Worm (Caenorhabditis elegans) whole organism, L4 larva: ENCODE results near the gene aqp-2.
A peak's percentile ranks its signal among the peaks of the same experiment; 100 is the strongest.

ENCODE experiments used
- D1046.2 ChIP-seq: fragments of 200-800 bp; sonication (Bioruptor generic); IDR thresholded peaks from 2 replicates; pipeline ENCODE4 v1.3.6; 2022; ENCODE audit warnings: missing genetic modification characterization, missing compliant biosample characterization
- F49E8.2 ChIP-seq: sonication (generic microtip); optimal IDR thresholded peaks from 2 replicates; lab custom pipeline; 2016; ENCODE audit warnings: missing compliant biosample characterization, mild to moderate bottlenecking, missing genetic modification characterization, borderline replicate concordance
- Y105C5A.15 ChIP-seq: fragments of 200-800 bp; sonication (Bioruptor generic); IDR thresholded peaks from 2 replicates; pipeline ENCODE4 v1.3.6; 2022; ENCODE audit warnings: missing genetic modification characterization, missing compliant biosample characterization
- Y5F2A.4 ChIP-seq: fragments of 200-800 bp; sonication (Bioruptor generic); optimal IDR thresholded peaks from 2 replicates; lab custom pipeline; 2018; ENCODE audit warnings: mild to moderate bottlenecking, missing genetic modification characterization, missing compliant biosample characterization
- aha-1 ChIP-seq: fragments of 150-350 bp; peaks from one replicate; lab custom pipeline; 2014; ENCODE audit warnings: missing biosample characterization, missing genetic modification characterization
- aly-2 ChIP-seq: sonication (generic microtip); optimal IDR thresholded peaks from 2 replicates; lab custom pipeline; 2018; ENCODE audit warnings: missing biosample characterization, missing genetic modification characterization
- ceh-44 ChIP-seq: fragments of 200-800 bp; sonication (Bioruptor generic); IDR thresholded peaks from 2 replicates; pipeline ENCODE4 v1.3.6; 2022; ENCODE audit warnings: missing genetic modification reagents, missing genetic modification characterization, missing compliant biosample characterization
- ceh-62 ChIP-seq: sonication (generic microtip); optimal IDR thresholded peaks from 2 replicates; lab custom pipeline; 2017; ENCODE audit warnings: missing biosample characterization, missing genetic modification characterization
- ctbp-1 ChIP-seq: fragments of 200-800 bp; sonication (Bioruptor generic); IDR thresholded peaks from 2 replicates; pipeline ENCODE4 v1.3.6; 2022; ENCODE audit warnings: missing genetic modification reagents, missing genetic modification characterization, missing compliant biosample characterization
- daf-12 ChIP-seq: fragments of 150-350 bp; optimal IDR thresholded peaks from 2 replicates; lab custom pipeline; 2014; ENCODE audit warnings: missing biosample characterization, missing genetic modification reagents, missing genetic modification characterization
- daf-16 ChIP-seq, 3 experiments: sonication (generic microtip); optimal IDR thresholded peaks; 2 replicates each; lab custom pipeline; 2016 to 2017; ENCODE audit warnings: missing genetic modification characterization in 3 of 3, missing genetic modification reagents in 3 of 3, mild to moderate bottlenecking in 2 of 3, missing compliant biosample characterization in 2 of 3, missing biosample characterization in 1 of 3, moderate library complexity in 1 of 3
- egl-27 ChIP-seq: sonication (generic microtip); optimal IDR thresholded peaks from 3 replicates; lab custom pipeline; 2017; ENCODE audit warnings: missing biosample characterization, missing genetic modification reagents, missing genetic modification characterization
- egl-43 ChIP-seq: fragments of 200-800 bp; sonication (Bioruptor generic); IDR thresholded peaks from 2 replicates; pipeline ENCODE4 v1.3.6; 2022; ENCODE audit warnings: missing genetic modification reagents, missing genetic modification characterization, missing compliant biosample characterization
- fkh-10 ChIP-seq: fragments of 150-350 bp; optimal IDR thresholded peaks from 2 replicates; lab custom pipeline; 2014; ENCODE audit warnings: missing biosample characterization, missing genetic modification reagents, missing genetic modification characterization
- gei-8 ChIP-seq: fragments of 200-800 bp; sonication (Bioruptor generic); optimal IDR thresholded peaks from 2 replicates; lab custom pipeline; 2018; ENCODE audit warnings: mild to moderate bottlenecking, missing genetic modification characterization, missing compliant biosample characterization
- hif-1 ChIP-seq, 2 experiments: sonication (generic microtip); optimal IDR thresholded peaks; 2 replicates each; lab custom pipeline; 2016 to 2017; ENCODE audit warnings: missing compliant biosample characterization in 2 of 2, missing genetic modification characterization in 2 of 2, missing genetic modification reagents in 2 of 2, missing genotype in 2 of 2, mild to moderate bottlenecking in 1 of 2
- hlh-30 ChIP-seq: sonication (generic microtip); optimal IDR thresholded peaks from 2 replicates; lab custom pipeline; 2017; ENCODE audit warnings: antibody characterized with exemption, mild to moderate bottlenecking, missing genetic modification characterization, missing compliant biosample characterization; ENCODE audit not compliant: insufficient read depth
- jun-1 ChIP-seq: fragments of 150-350 bp; optimal IDR thresholded peaks from 2 replicates; lab custom pipeline; 2014; ENCODE audit warnings: missing biosample characterization, missing genetic modification reagents, missing genetic modification characterization
- lin-1 ChIP-seq: fragments of 200-800 bp; sonication (Bioruptor generic); IDR thresholded peaks from 2 replicates; pipeline ENCODE4 v1.3.6; 2022; ENCODE audit warnings: missing genetic modification reagents, missing genetic modification characterization, missing compliant biosample characterization
- lin-13 ChIP-seq: fragments of 150-350 bp; optimal IDR thresholded peaks from 2 replicates; lab custom pipeline; 2014; ENCODE audit warnings: missing biosample characterization, missing genetic modification reagents, missing genetic modification characterization
- lin-38 ChIP-seq: fragments of 200-800 bp; sonication (Bioruptor generic); IDR thresholded peaks from 2 replicates; pipeline ENCODE4 v1.3.6; 2022; ENCODE audit warnings: missing genetic modification reagents, missing genetic modification characterization, missing compliant biosample characterization
- lsy-2 ChIP-seq, 2 experiments: fragments of 150-350 bp in 1 of 2; sonication (generic microtip) in 1 of 2; optimal IDR thresholded peaks; 2 replicates each; lab custom pipeline; 2014 to 2017; ENCODE audit warnings: missing biosample characterization in 2 of 2, missing genetic modification characterization in 2 of 2
- madf-9 ChIP-seq: fragments of 200-800 bp; sonication (Bioruptor generic); conservative IDR thresholded peaks from 2 replicates; pipeline ENCODE4 v1.3.6; 2022; ENCODE audit warnings: missing genetic modification reagents, missing genetic modification characterization, missing compliant biosample characterization
- mes-2 ChIP-seq: sonication (generic microtip); optimal IDR thresholded peaks from 2 replicates; lab custom pipeline; 2016; ENCODE audit warnings: missing genotype, mild to moderate bottlenecking, missing genetic modification characterization, missing compliant biosample characterization; ENCODE audit not compliant: poor library complexity, severe bottlenecking
- nhr-237 ChIP-seq: sonication (generic microtip); optimal IDR thresholded peaks from 2 replicates; lab custom pipeline; 2017; ENCODE audit warnings: missing biosample characterization, missing genetic modification characterization
- nhr-25 ChIP-seq: sonication (generic microtip); optimal IDR thresholded peaks from 2 replicates; lab custom pipeline; 2017; ENCODE audit warnings: missing genetic modification characterization, mild to moderate bottlenecking, missing compliant biosample characterization, antibody characterized with exemption, moderate library complexity, borderline replicate concordance; ENCODE audit not compliant: insufficient read depth
- nhr-28 ChIP-seq: fragments of 150-350 bp; optimal IDR thresholded peaks from 2 replicates; lab custom pipeline; 2014; ENCODE audit warnings: missing biosample characterization, missing genetic modification characterization
- nhr-41 ChIP-seq: fragments of 200-800 bp; sonication (Bioruptor generic); IDR thresholded peaks from 2 replicates; pipeline ENCODE4 v1.3.6; 2022; ENCODE audit warnings: missing genetic modification reagents, missing genetic modification characterization, missing compliant biosample characterization
- nhr-42 ChIP-seq: fragments of 200-800 bp; sonication (Bioruptor generic); IDR thresholded peaks from 2 replicates; pipeline ENCODE4 v1.3.6; 2022; ENCODE audit warnings: missing genetic modification characterization, missing compliant biosample characterization
- nhr-6 ChIP-seq: fragments of 150-350 bp; optimal IDR thresholded peaks from 2 replicates; lab custom pipeline; 2014; ENCODE audit warnings: missing biosample characterization, missing genetic modification characterization
- nhr-77 ChIP-seq: fragments of 150-350 bp; optimal IDR thresholded peaks from 2 replicates; lab custom pipeline; 2014; ENCODE audit warnings: missing biosample characterization, missing genetic modification characterization
- pha-4 ChIP-seq, 2 experiments: fragments of 150-350 bp in 1 of 2; fragments of 200-800 bp in 1 of 2; sonication (Bioruptor generic) in 1 of 2; IDR thresholded peaks in 1 of 2; optimal IDR thresholded peaks in 1 of 2; 2 replicates each; pipeline versions ENCODE4 v1.3.6 to Lab custom; 2014 to 2022; ENCODE audit warnings: missing genetic modification characterization in 2 of 2, missing genetic modification reagents in 2 of 2, missing biosample characterization in 1 of 2, missing compliant biosample characterization in 1 of 2
- php-3 ChIP-seq: fragments of 200-800 bp; sonication (Bioruptor generic); IDR thresholded peaks from 2 replicates; pipeline ENCODE4 v1.3.6; 2022; ENCODE audit warnings: missing genetic modification reagents, missing genetic modification characterization, missing compliant biosample characterization
- rbr-2 ChIP-seq: sonication (generic microtip); optimal IDR thresholded peaks from 2 replicates; lab custom pipeline; 2016; ENCODE audit warnings: missing genotype, missing genetic modification characterization, missing compliant biosample characterization
- saeg-2 ChIP-seq: fragments of 200-800 bp; sonication (Bioruptor generic); IDR thresholded peaks from 2 replicates; pipeline ENCODE4 v1.3.6; 2022; ENCODE audit warnings: missing genetic modification reagents, missing genetic modification characterization, missing compliant biosample characterization
- sdz-12 ChIP-seq: fragments of 200-800 bp; sonication (Bioruptor generic); optimal IDR thresholded peaks from 2 replicates; lab custom pipeline; 2018; ENCODE audit warnings: mild to moderate bottlenecking, missing genetic modification characterization, missing compliant biosample characterization
- skn-1 ChIP-seq: fragments of 150-350 bp; optimal IDR thresholded peaks from 2 replicates; lab custom pipeline; 2014; ENCODE audit warnings: missing biosample characterization, missing genetic modification characterization
- snpc-4 ChIP-seq: fragments of 150-350 bp; optimal IDR thresholded peaks from 2 replicates; lab custom pipeline; 2014; ENCODE audit warnings: missing biosample characterization, missing genetic modification characterization
- tra-1 ChIP-seq: fragments of 200-800 bp; sonication (Bioruptor generic); IDR thresholded peaks from 2 replicates; pipeline ENCODE4 v1.3.6; 2022; ENCODE audit warnings: missing genetic modification reagents, missing genetic modification characterization, missing compliant biosample characterization
- unc-130 ChIP-seq: sonication (generic microtip); optimal IDR thresholded peaks from 2 replicates; lab custom pipeline; 2016; ENCODE audit warnings: missing genetic modification reagents, missing genetic modification characterization, missing compliant biosample characterization
- unc-39 ChIP-seq: sonication (generic microtip); optimal IDR thresholded peaks from 2 replicates; lab custom pipeline; 2017; ENCODE audit warnings: missing biosample characterization, missing genetic modification characterization
- unc-62 ChIP-seq, 3 experiments: fragments of 150-350 bp in 1 of 3; sonication (generic microtip); optimal IDR thresholded peaks in 2 of 3; peaks in 1 of 3; 1 replicate in 1 of 3; 2 replicates in 2 of 3; lab custom pipeline; 2014 to 2017; ENCODE audit warnings: missing biosample characterization in 3 of 3, missing genetic modification characterization in 3 of 3, missing genetic modification reagents in 3 of 3, missing genotype in 1 of 3
- vab-7 ChIP-seq: fragments of 200-800 bp; sonication (Bioruptor generic); IDR thresholded peaks from 2 replicates; pipeline ENCODE4 v1.3.6; 2022; ENCODE audit warnings: missing genetic modification reagents, missing genetic modification characterization, missing compliant biosample characterization
- zfp-2 ChIP-seq: sonication (generic microtip); optimal IDR thresholded peaks from 2 replicates; lab custom pipeline; 2016; ENCODE audit warnings: mild to moderate bottlenecking, missing genetic modification characterization, missing compliant biosample characterization
- zfp-3 ChIP-seq: fragments of 200-800 bp; sonication (Bioruptor generic); conservative IDR thresholded peaks from 2 replicates; pipeline ENCODE4 v1.3.6; 2022; ENCODE audit warnings: missing genetic modification reagents, missing genetic modification characterization, missing compliant biosample characterization

The aqp-2 gene

ce11 chrII:9283668-9284357, 22.0 kb upstream of the aqp-2 start (continued):
- TF ChIP-seq lsy-2 (tag; optimal IDR thresholded peaks at IDR 0.05; lab: Kevin White, UChicago), result peak; percentile 2 to 81
- no peak for TF ChIP-seq Y5F2A.4
- peak; percentile 94 for TF ChIP-seq aha-1 (tag; lab: Kevin White, UChicago)
- TF ChIP-seq egl-27 (tag; lab: Kevin White, UChicago), result no peak
- TF ChIP-seq fkh-10 (GFP tag; lab: Kevin White, UChicago), result no peak
- TF ChIP-seq gei-8 (GFP tag; lab: Kevin White, UChicago), result no peak
- TF ChIP-seq lin-38, result 0 out of 2 replicates have a peak, but pooled peaks have one; percentile 12
- TF ChIP-seq lin-13, result no peak
- TF ChIP-seq pha-4 (GFP tag; IDR thresholded peaks at IDR 0.05; lab: Robert Waterston, UW), result peak; percentile 59; the same call in 1 of the 2 replicates
- TF ChIP-seq pha-4 (tag; optimal IDR thresholded peaks at IDR 0.05; lab: Kevin White, UChicago), result no peak
- TF ChIP-seq mes-2 (tag; lab: Kevin White, UChicago), result peak; percentile 66
- no peak for TF ChIP-seq ceh-44 (GFP tag; lab: Robert Waterston, UW)
- TF ChIP-seq hlh-30 (tag; lab: Kevin White, UChicago), result peak; percentile 96
- TF ChIP-seq nhr-42 (GFP tag; lab: Robert Waterston, UW), result no peak
- TF ChIP-seq nhr-77 (tag; lab: Kevin White, UChicago), result peak; percentile 95
- no peak for TF ChIP-seq jun-1 (tag; lab: Kevin White, UChicago)
- no peak for TF ChIP-seq Y105C5A.15
- TF ChIP-seq D1046.2 (GFP tag; lab: Robert Waterston, UW), result no peak
- TF ChIP-seq saeg-2 (GFP tag; lab: Robert Waterston, UW), result peak; percentile 67; the same call in 1 of the 2 replicates
- TF ChIP-seq unc-62 (GFP tag; optimal IDR thresholded peaks at IDR 0.05 in 1 of 2; lab: Kevin White, UChicago), result peak in 1 of 2 experiments; percentile 99
- TF ChIP-seq unc-62 (tag; optimal IDR thresholded peaks at IDR 0.05; lab: Kevin White, UChicago), result no peak
- no peak for TF ChIP-seq egl-43 (GFP tag; lab: Robert Waterston, UW)
- no peak for TF ChIP-seq aly-2 (tag; lab: Kevin White, UChicago)
- TF ChIP-seq php-3 (GFP tag; lab: Robert Waterston, UW), result peak; percentile 89
- TF ChIP-seq daf-16 (GFP tag; optimal IDR thresholded peaks at IDR 0.05; lab: Kevin White, UChicago), result peak; percentile 20 to 94
- peak; percentile 95 for TF ChIP-seq daf-16 (tag; optimal IDR thresholded peaks at IDR 0.05; lab: Kevin White, UChicago)
- no peak for TF ChIP-seq nhr-237 (tag; lab: Kevin White, UChicago)
- TF ChIP-seq ceh-62, result no peak

DNA sequence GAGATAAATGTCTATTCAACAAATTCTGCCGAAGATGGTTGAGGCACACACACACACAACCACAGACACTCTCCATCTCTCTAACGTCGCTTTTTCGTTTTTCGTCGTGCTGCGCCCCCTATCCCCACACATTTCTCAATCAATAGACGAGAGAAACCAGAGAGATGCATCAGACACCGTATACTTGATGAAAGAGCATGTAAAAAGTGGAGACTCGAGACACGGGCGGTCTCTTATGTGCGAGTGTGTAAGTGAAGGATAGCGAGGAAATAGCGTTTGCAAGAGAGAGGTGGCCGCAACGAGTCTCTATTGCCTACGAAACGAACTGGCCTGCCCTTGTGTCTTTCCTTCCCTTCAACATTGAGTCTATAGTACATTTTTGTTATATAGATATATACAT, 21.0 kb upstream of the aqp-2 start:
- TF ChIP-seq unc-39 (no peak), nhr-28 (tag; lab: Kevin White, UChicago) (peak; percentile 100), snpc-4 (tag; lab: Kevin White, UChicago) (no peak), lin-38 (peak; percentile 61), zfp-3 (GFP tag; lab: Robert Waterston, UW) (peak; percentile 71; the same call in 1 of the 2 replicates), nhr-41 (GFP tag; lab: Robert Waterston, UW) (peak; percentile 76), tra-1 (peak; percentile 78), egl-43 (GFP tag; lab: Robert Waterston, UW) (peak; percentile 82), sdz-12 (no peak), hif-1 (tag; optimal IDR thresholded peaks at IDR 0.05; lab: Kevin White, UChicago) (peak; percentile 46 to 86), zfp-2 (tag; lab: Kevin White, UChicago) (no peak), ceh-62 (no peak), skn-1 (tag; lab: Kevin White, UChicago) (no peak), F49E8.2 (tag; lab: Kevin White, UChicago) (no peak), nhr-25 (peak; percentile 90), nhr-6 (tag; lab: Kevin White, UChicago) (peak; percentile 50), ctbp-1 (GFP tag; lab: Robert Waterston, UW) (peak; percentile 89), lin-1 (GFP tag; lab: Robert Waterston, UW) (peak; percentile 74), egl-27 (tag; lab: Kevin White, UChicago) (no peak), aha-1 (tag; lab: Kevin White, UChicago) (peak; percentile 97), madf-9 (GFP tag; lab: Robert Waterston, UW) (0 out of 2 replicates have a peak, but pooled peaks have one; percentile 23), daf-12 (tag; lab: Kevin White, UChicago) (no peak), lsy-2 (tag; optimal IDR thresholded peaks at IDR 0.05; lab: Kevin White, UChicago) (peak; percentile 87 to 94), vab-7 (GFP tag; lab: Robert Waterston, UW) (no peak), pha-4 (GFP tag; IDR thresholded peaks at IDR 0.05; lab: Robert Waterston, UW) (peak; percentile 57), pha-4 (tag; optimal IDR thresholded peaks at IDR 0.05; lab: Kevin White, UChicago) (peak; percentile 93), rbr-2 (peak; percentile 88), unc-130 (GFP tag; lab: Kevin White, UChicago) (no peak)
